Worm (Caenorhabditis elegans) whole organism, L2 larva: ENCODE results near the gene K09A9.6.

Experiments used
- F13H6.1 ChIP-seq: sonication (generic microtip); optimal IDR thresholded peaks from 2 replicates; lab custom pipeline; 2016; ENCODE audit warnings: missing genetic modification characterization, missing compliant biosample characterization
- aly-2 ChIP-seq: fragments of 150-350 bp; optimal IDR thresholded peaks from 2 replicates; lab custom pipeline; 2014; ENCODE audit warnings: missing biosample characterization, missing genetic modification characterization
- ama-1 ChIP-seq: fragments of 150-350 bp; optimal IDR thresholded peaks from 2 replicates; lab custom pipeline; 2018; ENCODE audit warnings: inconsistent platforms
- blmp-1 ChIP-seq: sonication (generic microtip); optimal IDR thresholded peaks from 2 replicates; lab custom pipeline; 2017; ENCODE audit warnings: missing genetic modification characterization, mild to moderate bottlenecking, missing compliant biosample characterization, antibody characterized with exemption, moderate library complexity; ENCODE audit not compliant: insufficient read depth
- ceh-82 ChIP-seq: fragments of 150-350 bp; optimal IDR thresholded peaks from 2 replicates; lab custom pipeline; 2014; ENCODE audit warnings: missing biosample characterization, missing genetic modification characterization
- crh-2 ChIP-seq: sonication (generic microtip); optimal IDR thresholded peaks from 2 replicates; lab custom pipeline; 2017; ENCODE audit warnings: missing biosample characterization, missing genetic modification characterization
- egl-27 ChIP-seq: sonication (generic microtip); optimal IDR thresholded peaks from 3 replicates; lab custom pipeline; 2017; ENCODE audit warnings: missing biosample characterization, missing genetic modification reagents, missing genetic modification characterization
- lsy-2 ChIP-seq, 2 experiments: fragments of 150-350 bp in 1 of 2; sonication (generic microtip) in 1 of 2; optimal IDR thresholded peaks; 2 replicates each; lab custom pipeline; 2014 to 2017; ENCODE audit warnings: missing biosample characterization in 2 of 2, missing genetic modification characterization in 2 of 2
- nhr-25 ChIP-seq: fragments of 150-350 bp; sonication (generic microtip); optimal IDR thresholded peaks from 3 replicates; lab custom pipeline; 2014; ENCODE audit warnings: missing biosample characterization, missing genetic modification characterization
- skn-1 ChIP-seq: sonication (generic microtip); optimal IDR thresholded peaks from 2 replicates; lab custom pipeline; 2017; ENCODE audit warnings: missing biosample characterization, missing genetic modification characterization
- unc-62 ChIP-seq: fragments of 150-350 bp; optimal IDR thresholded peaks from 2 replicates; lab custom pipeline; 2014; ENCODE audit warnings: missing biosample characterization, missing genetic modification reagents, missing genetic modification characterization
- ztf-4 ChIP-seq: fragments of 150-350 bp; optimal IDR thresholded peaks from 2 replicates; lab custom pipeline; 2014; ENCODE audit warnings: missing biosample characterization, missing genetic modification characterization

- TF ChIP-seq crh-2 (tag; lab: Kevin White, UChicago) (no peak), blmp-1 (tag; lab: Kevin White, UChicago) (no peak), skn-1 (no peak), nhr-25 (tag; lab: Kevin White, UChicago) (no peak), ama-1 (lab: Kevin White, UChicago) (no peak), ceh-82 (tag; lab: Kevin White, UChicago) (no peak), F13H6.1 (tag; lab: Kevin White, UChicago) (no peak), unc-62 (GFP tag; lab: Kevin White, UChicago) (no peak), ztf-4 (tag; lab: Kevin White, UChicago) (no peak), egl-27 (tag; lab: Kevin White, UChicago) (no peak), aly-2 (tag; lab: Kevin White, UChicago) (no peak), lsy-2 (tag; optimal IDR thresholded peaks at IDR 0.05; lab: Kevin White, UChicago) (no peak)
Measured at ce11 chrX:15576942-15577341, at the start of gene K09A9.6.
